Worm (Caenorhabditis elegans) whole organism, mixed stage, embryonic: Measurements from ENCODE around the gene ceh-88.

Experiments used
- bed-3 ChIP-seq: fragments of 200-800 bp; sonication (Bioruptor generic); optimal IDR thresholded peaks from 3 replicates; lab custom pipeline; 2018; ENCODE audit warnings: mild to moderate bottlenecking, missing genetic modification characterization, moderate library complexity, missing compliant biosample characterization
- blmp-1 ChIP-seq: fragments of 150-350 bp; optimal IDR thresholded peaks from 2 replicates; lab custom pipeline; 2014; ENCODE audit warnings: missing biosample characterization, missing genetic modification characterization
- ceh-39 ChIP-seq: fragments of 150-350 bp; optimal IDR thresholded peaks from 2 replicates; lab custom pipeline; 2014; ENCODE audit warnings: missing biosample characterization, missing genetic modification characterization
- ceh-43 ChIP-seq: fragments of 200-800 bp; sonication (Bioruptor generic); optimal IDR thresholded peaks from 2 replicates; lab custom pipeline; 2018; ENCODE audit warnings: mild to moderate bottlenecking, missing genetic modification characterization, moderate library complexity, missing compliant biosample characterization
- ceh-83 ChIP-seq: fragments of 200-800 bp; sonication (Bioruptor generic); optimal IDR thresholded peaks from 2 replicates; lab custom pipeline; 2018; ENCODE audit warnings: mild to moderate bottlenecking, missing genetic modification characterization, missing compliant biosample characterization
- ces-1 ChIP-seq: fragments of 150-350 bp; optimal IDR thresholded peaks from 2 replicates; lab custom pipeline; 2014; ENCODE audit warnings: missing biosample characterization, missing genetic modification reagents, missing genetic modification characterization
- cnd-1 ChIP-seq: fragments of 200-800 bp; sonication (Bioruptor generic); optimal IDR thresholded peaks from 2 replicates; lab custom pipeline; 2018; ENCODE audit warnings: mild to moderate bottlenecking, missing genetic modification characterization, missing compliant biosample characterization
- drap-1 ChIP-seq: fragments of 200-800 bp; sonication (Bioruptor generic); optimal IDR thresholded peaks from 3 replicates; lab custom pipeline; 2018; ENCODE audit warnings: mild to moderate bottlenecking, missing genetic modification characterization, missing compliant biosample characterization
- elt-1 ChIP-seq: sonication (generic microtip); optimal IDR thresholded peaks from 2 replicates; lab custom pipeline; 2017; ENCODE audit warnings: missing genetic modification characterization, mild to moderate bottlenecking, missing compliant biosample characterization, antibody characterized with exemption, moderate library complexity, borderline replicate concordance; ENCODE audit not compliant: insufficient read depth
- flh-1 ChIP-seq: fragments of 200-800 bp; sonication (Bioruptor generic); optimal IDR thresholded peaks from 2 replicates; lab custom pipeline; 2018; ENCODE audit warnings: mild to moderate bottlenecking, missing genetic modification characterization, moderate library complexity, missing compliant biosample characterization
- ham-2 ChIP-seq: fragments of 200-800 bp; sonication (Bioruptor generic); optimal IDR thresholded peaks from 2 replicates; lab custom pipeline; 2018; ENCODE audit warnings: mild to moderate bottlenecking, missing genetic modification characterization, missing compliant biosample characterization
- hlh-1 ChIP-seq: fragments of 150-350 bp; optimal IDR thresholded peaks from 2 replicates; lab custom pipeline; 2014; ENCODE audit warnings: missing biosample characterization, missing genetic modification reagents, missing genetic modification characterization
- lin-32 ChIP-seq: fragments of 200-800 bp; sonication (Bioruptor generic); optimal IDR thresholded peaks from 2 replicates; lab custom pipeline; 2018; ENCODE audit warnings: mild to moderate bottlenecking, missing genetic modification characterization, missing compliant biosample characterization
- lsy-2 ChIP-seq: fragments of 150-350 bp; optimal IDR thresholded peaks from 2 replicates; lab custom pipeline; 2014; ENCODE audit warnings: missing biosample characterization, missing genetic modification characterization
- mab-5 ChIP-seq: fragments of 150-350 bp; optimal IDR thresholded peaks from 2 replicates; lab custom pipeline; 2014; ENCODE audit warnings: missing biosample characterization, missing genetic modification characterization
- mls-2 ChIP-seq: sonication (generic microtip); optimal IDR thresholded peaks from 2 replicates; lab custom pipeline; 2016; ENCODE audit warnings: mild to moderate bottlenecking, missing genetic modification characterization, moderate library complexity, missing compliant biosample characterization
- nhr-12 ChIP-seq: fragments of 150-350 bp; optimal IDR thresholded peaks from 2 replicates; lab custom pipeline; 2014; ENCODE audit warnings: missing biosample characterization, missing genetic modification characterization
- nhr-2 ChIP-seq: fragments of 150-350 bp; optimal IDR thresholded peaks from 2 replicates; lab custom pipeline; 2014; ENCODE audit warnings: missing biosample characterization, missing genetic modification characterization
- nhr-237 ChIP-seq: fragments of 150-350 bp; optimal IDR thresholded peaks from 2 replicates; lab custom pipeline; 2014; ENCODE audit warnings: missing biosample characterization, missing genetic modification characterization
- nhr-28 ChIP-seq: fragments of 150-350 bp; optimal IDR thresholded peaks from 2 replicates; lab custom pipeline; 2014; ENCODE audit warnings: missing biosample characterization, missing genetic modification characterization
- pha-4 ChIP-seq: fragments of 150-350 bp; optimal IDR thresholded peaks from 2 replicates; lab custom pipeline; 2018; ENCODE audit warnings: missing biosample characterization, missing genetic modification reagents, missing genetic modification characterization
- sem-2 ChIP-seq: fragments of 200-800 bp; sonication (Bioruptor generic); optimal IDR thresholded peaks from 2 replicates; lab custom pipeline; 2018; ENCODE audit warnings: mild to moderate bottlenecking, missing genetic modification characterization, missing compliant biosample characterization
- snpc-4 ChIP-seq: fragments of 150-350 bp; optimal IDR thresholded peaks from 2 replicates; lab custom pipeline; 2014; ENCODE audit warnings: missing biosample characterization, missing genetic modification characterization
- sptf-1 ChIP-seq: sonication (generic microtip); optimal IDR thresholded peaks from 2 replicates; lab custom pipeline; 2017; ENCODE audit warnings: mild to moderate bottlenecking, missing genetic modification characterization, moderate library complexity, missing compliant biosample characterization
- tbx-8 ChIP-seq: fragments of 200-800 bp; sonication (Bioruptor generic); optimal IDR thresholded peaks from 2 replicates; lab custom pipeline; 2018; ENCODE audit warnings: mild to moderate bottlenecking, missing genetic modification characterization, moderate library complexity, missing compliant biosample characterization
- unc-120 ChIP-seq: sonication (generic microtip); optimal IDR thresholded peaks from 2 replicates; lab custom pipeline; 2017; ENCODE audit warnings: missing genetic modification characterization, missing compliant biosample characterization; ENCODE audit not compliant: poor library complexity, severe bottlenecking
- unc-39 ChIP-seq: fragments of 150-350 bp; optimal IDR thresholded peaks from 2 replicates; lab custom pipeline; 2014; ENCODE audit warnings: missing biosample characterization, missing genetic modification characterization
- unc-62 ChIP-seq: fragments of 150-350 bp; optimal IDR thresholded peaks from 2 replicates; lab custom pipeline; 2014; ENCODE audit warnings: missing biosample characterization, missing genetic modification reagents, missing genetic modification characterization
- zip-8 ChIP-seq: fragments of 150-350 bp; optimal IDR thresholded peaks from 2 replicates; lab custom pipeline; 2014; ENCODE audit warnings: missing biosample characterization, missing genetic modification characterization
- ztf-11 ChIP-seq: fragments of 150-350 bp; optimal IDR thresholded peaks from 2 replicates; lab custom pipeline; 2014; ENCODE audit warnings: missing biosample characterization, missing genetic modification characterization

Gene ceh-88

DNA sequence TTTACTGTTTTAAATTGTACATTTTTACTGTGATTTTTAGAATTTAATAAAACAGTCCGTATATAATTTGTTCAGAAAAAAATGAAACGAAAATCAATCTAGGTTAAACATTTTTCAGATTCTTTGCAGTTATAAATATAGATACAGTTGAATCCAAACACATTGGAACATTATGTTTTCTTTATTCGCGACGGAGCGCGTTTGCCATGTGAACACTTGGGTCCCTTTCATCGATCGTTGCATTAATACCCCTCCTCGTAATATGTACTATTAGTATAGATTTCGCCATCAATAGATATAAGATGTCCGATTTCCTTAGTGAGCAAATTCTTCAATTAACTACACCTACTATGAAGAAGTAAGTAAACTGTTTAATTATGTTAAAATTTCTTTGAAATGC lies 6.0 kb downstream of the ceh-88 start, which contains the start of gene C49C3.8:
TSS of gene C49C3.8 (plus strand) at position 173 of the 400 bp plus-strand sequence.
- peak; percentile 53 for TF ChIP-seq hlh-1 (tag; lab: Kevin White, UChicago)
- TF ChIP-seq ztf-11, result no peak
- no peak for TF ChIP-seq nhr-12 (tag; lab: Kevin White, UChicago)
- TF ChIP-seq unc-120 (tag; lab: Kevin White, UChicago), result no peak
- no peak for TF ChIP-seq zip-8 (tag; lab: Kevin White, UChicago)
- no peak for TF ChIP-seq elt-1 (tag; lab: Kevin White, UChicago)
- peak; percentile 43 for TF ChIP-seq ces-1 (GFP tag; lab: Kevin White, UChicago)
- no peak for TF ChIP-seq ceh-83 (GFP tag; lab: Kevin White, UChicago)
- TF ChIP-seq tbx-8 (GFP tag; lab: Kevin White, UChicago), result no peak
- TF ChIP-seq mls-2 (tag; lab: Kevin White, UChicago), result no peak
- no peak for TF ChIP-seq nhr-2
- TF ChIP-seq unc-62 (GFP tag; lab: Kevin White, UChicago), result no peak
- TF ChIP-seq blmp-1 (tag; lab: Kevin White, UChicago), result no peak
- no peak for TF ChIP-seq ham-2 (GFP tag; lab: Kevin White, UChicago)
- peak; percentile 59 for TF ChIP-seq ceh-39
- no peak for TF ChIP-seq sptf-1 (tag; lab: Kevin White, UChicago)

DNA sequence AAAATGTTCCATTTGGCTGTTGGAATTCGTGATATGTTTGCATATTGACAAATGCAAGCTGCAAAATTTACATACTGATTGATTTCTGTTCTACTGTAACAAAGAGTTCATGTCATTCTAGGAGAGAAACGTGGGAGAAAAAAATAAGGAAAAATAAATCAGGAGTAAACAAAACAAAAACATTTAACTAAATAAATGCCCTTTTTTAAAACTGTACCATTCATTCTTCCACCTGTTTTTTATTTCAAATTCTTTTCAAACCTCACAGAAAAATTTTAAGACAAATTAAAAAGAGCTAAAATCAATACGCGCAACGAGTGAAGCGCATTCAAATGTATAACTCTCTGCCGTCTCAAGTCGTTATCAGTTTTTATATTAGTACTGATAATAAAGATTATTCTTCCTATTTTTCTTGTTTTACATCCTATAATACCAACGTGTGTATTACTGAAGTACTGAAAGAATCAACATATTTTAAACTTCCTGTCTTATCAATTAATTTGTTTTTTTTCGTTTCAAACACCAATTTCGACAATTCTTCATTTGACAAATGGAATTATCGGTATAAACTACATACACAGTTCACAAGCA lies 10.0 kb downstream of the ceh-88 start, which contains the start of gene C49C3.10:
TSS of gene C49C3.10 (minus strand) at position 51 of the 591 bp plus-strand sequence.
- TF ChIP-seq flh-1 (no peak), unc-39 (tag; lab: Kevin White, UChicago) (no peak), tbx-8 (GFP tag; lab: Kevin White, UChicago) (no peak), lsy-2 (tag; lab: Kevin White, UChicago) (no peak), nhr-12 (tag; lab: Kevin White, UChicago) (no peak), mab-5 (tag; lab: Kevin White, UChicago) (no peak), pha-4 (tag; lab: Kevin White, UChicago) (no peak), sptf-1 (tag; lab: Kevin White, UChicago) (no peak), sem-2 (GFP tag; lab: Kevin White, UChicago) (no peak), blmp-1 (tag; lab: Kevin White, UChicago) (no peak), lin-32 (no peak), bed-3 (GFP tag; lab: Kevin White, UChicago) (no peak), mls-2 (tag; lab: Kevin White, UChicago) (no peak), unc-62 (GFP tag; lab: Kevin White, UChicago) (no peak), nhr-237 (tag; lab: Kevin White, UChicago) (no peak)

DNA sequence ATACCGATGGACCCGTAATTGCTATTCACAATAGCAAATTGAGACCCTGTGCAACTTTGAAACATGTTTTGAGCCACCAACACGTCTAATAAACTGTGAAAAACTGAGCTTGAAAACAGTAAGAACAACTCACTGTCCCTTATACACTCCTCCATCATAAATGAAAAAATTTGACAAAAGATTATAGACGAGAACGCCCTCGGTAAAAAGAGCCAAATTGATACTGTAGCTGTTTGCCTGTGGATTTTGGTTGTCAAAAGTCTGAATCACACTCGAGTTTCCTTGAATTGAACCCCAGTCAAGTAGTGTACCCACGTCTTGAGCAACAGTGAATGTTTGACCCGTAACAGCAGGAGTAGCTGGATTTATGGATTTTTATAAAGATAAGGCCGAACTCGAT lies 12.0 kb downstream of the ceh-88 start:
- TF ChIP-seq snpc-4 (no peak), ceh-43 (GFP tag; lab: Kevin White, UChicago) (no peak), unc-39 (tag; lab: Kevin White, UChicago) (no peak), ces-1 (GFP tag; lab: Kevin White, UChicago) (no peak)

DNA sequence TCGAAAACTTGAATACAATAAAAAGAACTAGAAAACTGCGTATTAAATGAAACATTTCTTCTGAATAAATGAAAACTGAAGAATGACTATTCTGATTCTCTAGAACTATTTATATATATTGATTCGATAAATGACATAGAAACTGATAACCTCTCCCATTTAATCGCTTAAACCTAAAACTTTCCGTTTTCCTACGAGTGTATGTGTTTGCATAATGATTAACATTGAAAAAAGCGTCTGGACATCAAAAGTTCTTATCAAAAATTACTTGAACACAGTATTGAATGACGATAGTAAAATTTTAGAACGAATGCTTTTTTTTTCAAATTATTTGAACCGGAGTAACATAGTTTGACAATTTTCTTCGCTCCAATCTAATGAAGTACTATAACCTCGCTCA lies 13.2 kb downstream of the ceh-88 start, which contains the start of gene C49C3.9:
TSS of gene C49C3.9 (minus strand) at position 136 of the 400 bp plus-strand sequence.
- TF ChIP-seq bed-3 (GFP tag; lab: Kevin White, UChicago), result no peak

DNA sequence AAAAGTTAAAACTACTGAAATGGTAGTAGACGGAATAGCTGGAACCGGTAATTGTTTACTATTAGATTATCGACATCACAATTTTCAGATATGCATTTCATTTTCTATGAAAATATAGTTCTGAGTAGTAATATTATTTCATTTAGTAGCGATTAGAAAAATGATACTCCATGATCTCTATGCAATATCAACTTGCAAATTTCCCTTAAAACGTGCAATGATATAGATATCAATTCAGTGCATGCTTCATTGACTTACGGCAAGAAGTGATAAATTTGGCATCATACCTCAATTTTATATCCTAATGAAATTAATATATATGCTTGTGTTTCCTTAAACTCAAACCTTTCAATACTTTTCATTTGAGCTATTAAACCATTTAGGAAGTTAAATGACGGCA lies 13.7 kb downstream of the ceh-88 start, which contains the start of gene C49C3.21:
TSS of gene C49C3.21 (plus strand) at position 301 of the 400 bp plus-strand sequence.
- TF ChIP-seq drap-1 (GFP tag; lab: Kevin White, UChicago) (no peak), lin-32 (no peak), nhr-28 (tag; lab: Kevin White, UChicago) (no peak), cnd-1 (tag; lab: Kevin White, UChicago) (no peak), blmp-1 (tag; lab: Kevin White, UChicago) (no peak), hlh-1 (tag; lab: Kevin White, UChicago) (no peak), nhr-2 (no peak), sptf-1 (tag; lab: Kevin White, UChicago) (no peak), mls-2 (tag; lab: Kevin White, UChicago) (no peak)
